Fruit fly (Drosophila melanogaster) whole organism: ENCODE measurements around the gene CG11076.

Source experiments
- CG8478 ChIP-seq: fragments of >200 bp; optimal IDR thresholded peaks from 2 replicates; lab custom pipeline; 2018; ENCODE audit warnings: inconsistent platforms
- Dll ChIP-seq: fragments of >200 bp; optimal IDR thresholded peaks from 2 replicates; lab custom pipeline; 2017
- EcR ChIP-seq, 2 experiments: fragments of >200 bp; optimal IDR thresholded peaks; 2 replicates each; lab custom pipeline; 2017; ENCODE audit warnings: missing biosample characterization in 2 of 2, missing genetic modification characterization in 2 of 2, missing genetic modification reagents in 2 of 2
- pan ChIP-seq: fragments of >200 bp; optimal IDR thresholded peaks from 2 replicates; lab custom pipeline; 2017
- psq ChIP-seq: fragments of >200 bp; optimal IDR thresholded peaks from 2 replicates; lab custom pipeline; 2017
- usp ChIP-seq: fragments of >200 bp; optimal IDR thresholded peaks from 2 replicates; lab custom pipeline; 2017; ENCODE audit warnings: missing biosample characterization, missing genetic modification characterization, mixed read lengths

DNA sequence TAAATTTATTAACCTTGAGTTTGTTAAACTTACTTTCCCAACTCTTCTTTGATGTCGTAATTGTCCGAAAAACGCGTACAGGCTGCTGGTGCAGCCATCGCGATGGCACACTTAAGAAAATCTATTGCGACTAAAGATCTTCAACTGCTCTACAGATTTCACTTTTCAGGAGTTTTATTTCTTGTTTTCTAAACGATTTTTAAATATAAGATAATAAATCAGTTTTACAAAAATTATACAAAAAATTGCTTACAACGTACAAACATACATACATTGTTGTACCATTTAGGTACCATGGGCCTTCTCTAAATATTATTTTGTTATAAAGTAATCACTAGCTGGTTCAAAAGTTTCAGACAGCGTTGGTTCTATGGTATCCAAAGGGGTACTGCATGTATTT, 18.9 kb upstream of the CG11076 start:
- no peak for TF ChIP-seq CG8478
- TF ChIP-seq pan, result no peak
- TF ChIP-seq psq, result no peak
- TF ChIP-seq Dll, result no peak
- TF ChIP-seq EcR (GFP tag; optimal IDR thresholded peaks at IDR 0.05; lab: Kevin White, UChicago), result no peak
- no peak for TF ChIP-seq usp (GFP tag; lab: Kevin White, UChicago)
